Worm (Caenorhabditis elegans): ENCODE measurements around the gene C40H1.8.

ce11 chrIII:9337968-9338367 is 23.5 kb downstream of the C40H1.8 start:
- no peak for TF ChIP-seq nhr-28 (tag; optimal IDR thresholded peaks at IDR 0.05)
- TF ChIP-seq snpc-4 (tag; optimal IDR thresholded peaks at IDR 0.05) = no peak
- TF ChIP-seq duxl-1 (tag; optimal IDR thresholded peaks at IDR 0.05; ENCODE audit: poor library complexity) = no peak
- no peak for TF ChIP-seq nhr-237 (tag; optimal IDR thresholded peaks at IDR 0.05)
- TF ChIP-seq jun-1 (tag; optimal IDR thresholded peaks at IDR 0.05) = no peak
- TF ChIP-seq ztf-11 (tag; optimal IDR thresholded peaks at IDR 0.05) = no peak
- TF ChIP-seq daf-19 (GFP tag; conservative IDR thresholded peaks at IDR 0.05) = no peak
- TF ChIP-seq pha-4 (GFP tag; IDR thresholded peaks at IDR 0.05) = no peak
- TF ChIP-seq pha-4 (tag; optimal IDR thresholded peaks at IDR 0.05) = no peak
- no peak for TF ChIP-seq ceh-32 (tag; optimal IDR thresholded peaks at IDR 0.05; ENCODE audit: poor library complexity)
- no peak for TF ChIP-seq lin-39 (tag; optimal IDR thresholded peaks at IDR 0.05)
- TF ChIP-seq fkh-10 (GFP tag; optimal IDR thresholded peaks at IDR 0.05) = no peak
- TF ChIP-seq ZK546.5 (tag; optimal IDR thresholded peaks at IDR 0.05) = no peak
- no peak for TF ChIP-seq fos-1 (tag; optimal IDR thresholded peaks at IDR 0.05)
- no peak for TF ChIP-seq aly-2 (tag; optimal IDR thresholded peaks at IDR 0.05)

All from whole organism, L4 larva.